Worm (Caenorhabditis elegans) whole organism, L2 larva: ENCODE results near the gene C16C10.13.

Experiments
- ceh-16 ChIP-seq: fragments of 150-350 bp; optimal IDR thresholded peaks from 2 replicates; lab custom pipeline; 2014; ENCODE audit warnings: missing biosample characterization, missing genetic modification characterization
- egl-27 ChIP-seq: sonication (generic microtip); optimal IDR thresholded peaks from 3 replicates; lab custom pipeline; 2017; ENCODE audit warnings: missing biosample characterization, missing genetic modification reagents, missing genetic modification characterization
- nhr-11 ChIP-seq: fragments of 150-350 bp; optimal IDR thresholded peaks from 2 replicates; lab custom pipeline; 2014; ENCODE audit warnings: missing biosample characterization, missing genetic modification characterization
- unc-62 ChIP-seq: fragments of 150-350 bp; optimal IDR thresholded peaks from 2 replicates; lab custom pipeline; 2014; ENCODE audit warnings: missing biosample characterization, missing genetic modification reagents, missing genetic modification characterization

DNA sequence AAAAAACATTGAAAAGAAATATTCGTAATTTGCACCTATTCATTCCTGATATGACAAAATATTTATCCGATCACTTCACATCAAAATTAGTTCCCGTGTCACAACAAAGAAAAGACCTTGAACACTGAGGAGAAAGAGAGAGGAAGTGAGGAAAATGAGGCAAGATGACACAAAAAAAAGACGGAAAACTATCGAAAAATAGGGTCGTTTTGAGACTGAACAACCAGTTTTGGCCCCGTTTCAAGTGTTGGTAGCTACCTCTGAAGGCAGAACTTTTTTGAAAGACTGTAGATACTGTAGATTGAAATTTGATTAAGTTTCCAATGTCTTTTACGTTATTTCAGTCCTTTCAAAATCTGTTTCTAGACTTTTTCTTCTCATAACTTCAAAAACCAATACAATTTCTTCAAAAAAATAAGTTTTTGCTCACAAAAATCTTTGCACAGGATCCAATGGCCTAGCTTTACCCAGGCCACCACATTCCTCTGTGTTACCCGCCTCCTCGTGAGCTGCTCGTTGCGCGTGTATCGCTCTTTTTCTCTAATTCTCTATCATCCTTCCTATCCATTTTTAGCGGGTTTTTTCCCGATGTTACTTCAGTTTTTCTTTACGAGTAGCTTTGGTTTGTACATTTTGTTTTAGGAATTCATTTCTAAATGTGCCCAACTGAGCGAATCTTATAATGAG is 20.2 kb downstream of the C16C10.13 start:
- TF ChIP-seq nhr-11 (tag; lab: Kevin White, UChicago) (no peak), ceh-16 (tag; lab: Kevin White, UChicago) (no peak), unc-62 (GFP tag; lab: Kevin White, UChicago) (no peak), egl-27 (tag; lab: Kevin White, UChicago) (no peak)
